Worm (Caenorhabditis elegans) whole organism, late embryonic: ENCODE results near the gene sod-4.

Experiments used
- F13H6.1 ChIP-seq: sonication (generic microtip); optimal IDR thresholded peaks from 2 replicates; lab custom pipeline; 2016; ENCODE audit warnings: missing genetic modification characterization, missing compliant biosample characterization
- ama-1 ChIP-seq: fragments of 150-350 bp; optimal IDR thresholded peaks from 2 replicates; lab custom pipeline; 2014
- ceh-24 ChIP-seq: sonication (generic microtip); optimal IDR thresholded peaks from 2 replicates; lab custom pipeline; 2016; ENCODE audit warnings: mild to moderate bottlenecking, missing genetic modification characterization, missing compliant biosample characterization
- nfya-1 ChIP-seq: sonication (generic microtip); optimal IDR thresholded peaks from 2 replicates; lab custom pipeline; 2017; ENCODE audit warnings: missing genetic modification characterization, mild to moderate bottlenecking, missing compliant biosample characterization, antibody characterized with exemption, moderate library complexity
- sox-4 ChIP-seq: sonication (generic microtip); optimal IDR thresholded peaks from 2 replicates; lab custom pipeline; 2017; ENCODE audit warnings: mild to moderate bottlenecking, missing genetic modification characterization, inconsistent platforms, missing compliant biosample characterization
- unc-86 ChIP-seq: sonication (generic microtip); optimal IDR thresholded peaks from 2 replicates; lab custom pipeline; 2016; ENCODE audit warnings: missing genetic modification characterization, missing compliant biosample characterization

DNA sequence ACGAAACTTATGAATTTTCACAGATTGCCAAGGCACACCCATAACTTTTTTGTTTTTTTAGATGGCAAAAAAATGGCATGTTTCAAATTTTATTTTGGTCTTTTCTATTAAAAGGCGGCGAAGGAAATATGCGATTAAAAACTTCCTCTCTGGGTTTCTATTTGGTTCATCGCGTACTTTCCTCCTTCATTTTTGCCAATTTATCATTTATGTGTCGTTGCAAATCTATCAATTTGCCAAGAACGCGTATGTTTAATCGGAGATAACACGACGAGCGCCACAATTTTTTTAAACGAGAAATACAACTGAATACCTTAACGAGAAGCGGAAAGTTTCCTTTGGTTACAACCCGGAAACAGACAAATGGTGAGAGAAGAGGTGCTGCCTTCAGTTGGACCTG is 27.7 kb downstream of the sod-4 start:
- TF ChIP-seq nfya-1 (tag; lab: Kevin White, UChicago) (no peak), F13H6.1 (tag; lab: Kevin White, UChicago) (no peak), unc-86 (tag; lab: Kevin White, UChicago) (no peak), ama-1 (lab: Kevin White, UChicago) (no peak), ceh-24 (tag; lab: Kevin White, UChicago) (no peak), sox-4 (tag; lab: Kevin White, UChicago) (no peak)
